Worm (Caenorhabditis elegans): ENCODE measurements around the gene C55C3.3.
A peak's percentile ranks its signal among the peaks of the same experiment; 100 is the strongest.

C55C3.3 gene

DNA sequence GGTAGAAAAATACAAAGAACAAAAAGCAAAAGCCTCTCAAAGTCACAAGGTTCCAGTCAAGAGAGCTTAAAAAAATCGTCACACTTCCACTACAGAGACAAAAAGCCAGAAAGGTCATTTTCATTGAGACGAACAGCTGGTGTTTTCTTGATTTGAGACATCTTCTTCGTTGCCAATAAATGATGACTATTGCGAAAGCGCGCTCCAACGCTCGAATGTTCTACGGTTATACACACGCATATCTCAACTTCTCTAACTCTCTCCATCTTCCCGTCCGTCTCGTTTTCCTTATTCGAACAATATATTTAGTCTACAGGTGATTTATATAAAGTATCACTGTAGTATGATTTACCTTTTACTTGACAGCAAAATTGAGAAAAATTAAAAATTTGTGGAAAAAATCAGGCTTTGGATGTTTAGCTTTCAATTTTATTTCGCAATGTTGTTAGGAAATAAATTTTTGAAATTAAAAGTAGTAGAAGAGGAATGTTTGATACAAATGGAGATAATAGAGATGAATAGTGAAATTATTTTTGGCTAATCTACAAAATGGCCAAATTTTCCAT lies 19.7 kb upstream of the C55C3.3 start (continued):
- TF ChIP-seq pha-4 (GFP tag; IDR thresholded peaks at IDR 0.05) (no peak), pha-4 (tag; optimal IDR thresholded peaks at IDR 0.05) (no peak), aly-2 (tag; optimal IDR thresholded peaks at IDR 0.05) (no peak), mdl-1 (tag; optimal IDR thresholded peaks at IDR 0.05) (peak in 1 of 2 experiments; percentile 58), daf-12 (tag; optimal IDR thresholded peaks at IDR 0.05) (no peak), nhr-28 (tag; optimal IDR thresholded peaks at IDR 0.05) (peak; percentile 74), nhr-25 (tag; optimal IDR thresholded peaks at IDR 0.05; ENCODE audit: borderline replicate concordance, insufficient read depth) (peak; percentile 61), hif-1 (tag; optimal IDR thresholded peaks at IDR 0.05) (peak in 1 of 2 experiments; percentile 58), lin-15B (tag; optimal IDR thresholded peaks at IDR 0.05) (no peak), nhr-10 (tag; optimal IDR thresholded peaks at IDR 0.05) (no peak), F44E2.7 (GFP tag; IDR thresholded peaks at IDR 0.05) (no peak), ztf-11 (tag; optimal IDR thresholded peaks at IDR 0.05) (no peak), Y105C5A.15 (GFP tag; IDR thresholded peaks at IDR 0.05) (no peak), ceh-44 (GFP tag; IDR thresholded peaks at IDR 0.05) (no peak), T26A8.4 (GFP tag; IDR thresholded peaks at IDR 0.05) (no peak; the same call in 1 of the 2 replicates), Y48G9A.11 (GFP tag; IDR thresholded peaks at IDR 0.05) (no peak), hmg-1.1 (GFP tag; IDR thresholded peaks at IDR 0.05) (peak; percentile 53; the same call in 1 of the 2 replicates), dpl-1 (GFP tag; optimal IDR thresholded peaks at IDR 0.05) (no peak), mep-1 (tag; optimal IDR thresholded peaks at IDR 0.05) (peak; percentile 40), lin-39 (tag; optimal IDR thresholded peaks at IDR 0.05) (no peak), nhr-237 (tag; optimal IDR thresholded peaks at IDR 0.05) (no peak), spr-3 (GFP tag; optimal IDR thresholded peaks at IDR 0.05) (no peak), nhr-111 (GFP tag; optimal IDR thresholded peaks at IDR 0.05) (no peak), lin-1 (GFP tag; IDR thresholded peaks at IDR 0.05) (no peak), F10B5.3 (tag; optimal IDR thresholded peaks at IDR 0.05) (no peak), nhr-48 (tag; optimal IDR thresholded peaks at IDR 0.05) (peak; percentile 9), spr-1 (tag; optimal IDR thresholded peaks at IDR 0.05) (no peak), T20F7.1 (GFP tag; optimal IDR thresholded peaks at IDR 0.05) (no peak), vab-7 (GFP tag; IDR thresholded peaks at IDR 0.05) (no peak), nhr-77 (tag; optimal IDR thresholded peaks at IDR 0.05) (no peak), dmd-6 (GFP tag; IDR thresholded peaks at IDR 0.05) (peak; percentile 60), ceh-32 (tag; optimal IDR thresholded peaks at IDR 0.05; ENCODE audit: poor library complexity) (no peak), tra-1 (GFP tag; IDR thresholded peaks at IDR 0.05) (no peak), ZK337.2 (GFP tag; IDR thresholded peaks at IDR 0.05) (no peak), ztf-7 (tag; optimal IDR thresholded peaks at IDR 0.05) (no peak), nhr-102 (tag; optimal IDR thresholded peaks at IDR 0.05) (no peak), F37D6.2 (tag; optimal IDR thresholded peaks at IDR 0.05) (no peak), ceh-82 (tag; optimal IDR thresholded peaks at IDR 0.05) (no peak), ceh-62 (tag; optimal IDR thresholded peaks at IDR 0.05) (no peak), lin-13 (GFP tag; optimal IDR thresholded peaks at IDR 0.05) (peak; percentile 67), madf-5 (GFP tag; IDR thresholded peaks at IDR 0.05) (no peak), Y5F2A.4 (GFP tag; optimal IDR thresholded peaks at IDR 0.05) (no peak), nhr-11 (tag; optimal IDR thresholded peaks at IDR 0.05) (peak; percentile 69), jun-1 (tag; optimal IDR thresholded peaks at IDR 0.05) (no peak), ama-1 (optimal IDR thresholded peaks at IDR 0.05) (no peak), aha-1 (tag) (peak; percentile 97), sdz-12 (GFP tag; optimal IDR thresholded peaks at IDR 0.05) (no peak), dmd-8 (GFP tag; IDR thresholded peaks at IDR 0.05) (no peak), zfp-3 (GFP tag; conservative IDR thresholded peaks at IDR 0.05) (no peak), fkh-10 (GFP tag; optimal IDR thresholded peaks at IDR 0.05) (no peak), nhr-6 (tag; optimal IDR thresholded peaks at IDR 0.05) (peak; percentile 43), duxl-1 (tag; optimal IDR thresholded peaks at IDR 0.05; ENCODE audit: poor library complexity) (no peak)
